Fruit fly (Drosophila melanogaster): Measurements from ENCODE around the gene CG17196.

CG17196 gene

DNA sequence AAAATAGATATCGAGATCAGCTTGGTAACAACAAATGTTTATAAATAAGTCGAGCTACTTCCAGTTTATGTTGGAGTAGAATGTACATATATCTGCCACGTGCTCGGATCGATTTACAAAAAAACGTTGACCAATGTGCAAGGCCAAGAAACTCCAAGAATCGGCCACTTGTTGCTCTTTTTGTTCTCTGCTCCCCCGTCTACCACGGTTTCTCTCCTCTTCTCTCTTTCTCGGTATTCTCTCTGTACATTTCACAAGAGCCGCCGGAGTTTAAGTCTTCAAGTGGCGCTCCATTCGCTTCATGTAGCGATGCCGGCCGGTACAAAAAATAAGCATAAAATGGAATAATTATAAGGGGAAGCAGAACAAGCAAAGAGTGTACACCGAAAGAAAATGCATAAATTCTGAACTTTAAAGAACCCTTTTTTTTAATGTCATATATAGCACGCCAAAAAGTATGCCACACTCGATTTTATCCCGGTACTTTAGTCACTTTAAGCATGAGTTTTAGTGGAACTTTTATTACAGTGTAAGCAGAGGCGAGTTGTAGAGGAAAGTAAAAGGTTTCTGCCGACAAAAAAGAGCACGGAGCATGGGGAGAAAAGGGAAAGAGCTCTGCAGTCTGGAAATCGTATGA is 38.2 kb downstream of the CG17196 start (continued):
- peak; percentile 83 for TF ChIP-seq B-H1 (GFP tag; IDR thresholded peaks at IDR 0.05)
- no peak for TF ChIP-seq bbx (GFP tag; IDR thresholded peaks at IDR 0.05; ENCODE audit: partially characterized antibody)
- peak; percentile 96 for TF ChIP-seq CG2712 (tag; optimal IDR thresholded peaks at IDR 0.05)
- TF ChIP-seq gcm2 (GFP tag; optimal IDR thresholded peaks at IDR 0.05): peak; percentile 78
- peak; percentile 91 for TF ChIP-seq gce (GFP tag; IDR thresholded peaks at IDR 0.05)
- peak; percentile 87 for TF ChIP-seq grau (tag; optimal IDR thresholded peaks at IDR 0.05)
- TF ChIP-seq vfl (GFP tag; optimal IDR thresholded peaks at IDR 0.05): peak; percentile 80
- TF ChIP-seq nmo (GFP tag; optimal IDR thresholded peaks at IDR 0.05): peak; percentile 97
- peak; percentile 87 for TF ChIP-seq dati (GFP tag; IDR thresholded peaks at IDR 0.05)
- 0 out of 2 replicates have a peak, but pooled peaks have one; percentile 36 for TF ChIP-seq Oaz (GFP tag; IDR thresholded peaks at IDR 0.05)
- peak; percentile 83 for TF ChIP-seq CG9817 (tag; optimal IDR thresholded peaks at IDR 0.05)
- peak; percentile 94 for TF ChIP-seq CoRest (tag; optimal IDR thresholded peaks at IDR 0.05)
- peak; percentile 93 for TF ChIP-seq Oli (tag; optimal IDR thresholded peaks at IDR 0.05)
- TF ChIP-seq croc (GFP tag; conservative IDR thresholded peaks at IDR 0.05): peak; percentile 96
- no peak for TF ChIP-seq HLHmδ (GFP tag; optimal IDR thresholded peaks at IDR 0.05)
- TF ChIP-seq kay (GFP tag; optimal IDR thresholded peaks at IDR 0.05): peak; percentile 86
- no peak for TF ChIP-seq Elba2 (GFP tag; optimal IDR thresholded peaks at IDR 0.05)
- peak; percentile 87 for TF ChIP-seq H2.0 (GFP tag; IDR thresholded peaks at IDR 0.05)
- TF ChIP-seq Six4 (GFP tag; optimal IDR thresholded peaks at IDR 0.05): peak; percentile 93
- no peak for TF ChIP-seq usp (GFP tag; optimal IDR thresholded peaks at IDR 0.05)
- TF ChIP-seq sc (optimal IDR thresholded peaks at IDR 0.05): no peak
- peak; percentile 95 for TF ChIP-seq sc (GFP tag; optimal IDR thresholded peaks at IDR 0.05)
- TF ChIP-seq ro (GFP tag; IDR thresholded peaks at IDR 0.05): peak; percentile 81
- TF ChIP-seq CG6689 (GFP tag; IDR thresholded peaks at IDR 0.05): peak; percentile 93
- peak; percentile 90 for TF ChIP-seq psq (GFP tag; optimal IDR thresholded peaks at IDR 0.05)
- peak; percentile 95 for TF ChIP-seq NC2β (GFP tag; optimal IDR thresholded peaks at IDR 0.05)
- TF ChIP-seq Xbp1 (GFP tag; optimal IDR thresholded peaks at IDR 0.05): peak; percentile 94
- peak; percentile 81 for TF ChIP-seq Deaf1 (tag; optimal IDR thresholded peaks at IDR 0.05)
- peak; percentile 94 for TF ChIP-seq H15 (GFP tag; IDR thresholded peaks at IDR 0.05)
- TF ChIP-seq run (tag; optimal IDR thresholded peaks at IDR 0.05): peak; percentile 71
- peak; percentile 90 for TF ChIP-seq crc (GFP tag; optimal IDR thresholded peaks at IDR 0.05)
- TF ChIP-seq Sin3A (optimal IDR thresholded peaks at IDR 0.05): no peak
- peak; percentile 90 for TF ChIP-seq CG11456 (GFP tag; IDR thresholded peaks at IDR 0.05)
- peak; percentile 72 for TF ChIP-seq Jarid2 (GFP tag; optimal IDR thresholded peaks at IDR 0.05)
- no peak for TF ChIP-seq chinmo (GFP tag; IDR thresholded peaks at IDR 0.05; ENCODE audit: partially characterized antibody)
- TF ChIP-seq br (optimal IDR thresholded peaks at IDR 0.05): no peak
- TF ChIP-seq CG8290 (GFP tag; optimal IDR thresholded peaks at IDR 0.05): peak; percentile 95
- TF ChIP-seq CG8290 (tag; optimal IDR thresholded peaks at IDR 0.05): peak; percentile 66 to 80
- TF ChIP-seq CG3726 (GFP tag; IDR thresholded peaks at IDR 0.05): peak; percentile 90
- no peak for TF ChIP-seq mirr (GFP tag; optimal IDR thresholded peaks at IDR 0.05)
- TF ChIP-seq unc-4 (GFP tag; IDR thresholded peaks at IDR 0.05; ENCODE audit: partially characterized antibody): no peak
- no peak for TF ChIP-seq pros (GFP tag; optimal IDR thresholded peaks at IDR 0.05)
- TF ChIP-seq CG10959 (GFP tag; IDR thresholded peaks at IDR 0.05): peak; percentile 84
- TF ChIP-seq mam (GFP tag; optimal IDR thresholded peaks at IDR 0.05): peak; percentile 90
- TF ChIP-seq lmd (GFP tag; IDR thresholded peaks at IDR 0.05): peak; percentile 91
- peak; percentile 95 for TF ChIP-seq CG17359 (tag; optimal IDR thresholded peaks at IDR 0.05)
- peak; percentile 69 for TF ChIP-seq tup (GFP tag; optimal IDR thresholded peaks at IDR 0.05)
- peak; percentile 89 for TF ChIP-seq tx (GFP tag; optimal IDR thresholded peaks at IDR 0.05)
- TF ChIP-seq jumu (GFP tag; optimal IDR thresholded peaks at IDR 0.05): peak; percentile 96
- peak; percentile 93 for TF ChIP-seq Dad (GFP tag; optimal IDR thresholded peaks at IDR 0.05)
- peak; percentile 10 for TF ChIP-seq CG17912 (GFP tag; optimal IDR thresholded peaks at IDR 0.05)
- no peak for TF ChIP-seq tll (GFP tag; optimal IDR thresholded peaks at IDR 0.05)

All from whole organism, embryonic.